Fruit fly (Drosophila melanogaster) whole organism, embryonic: Measurements from ENCODE around the gene mirr.

Source experiments
- CG10543 ChIP-seq: fragments of 200-800 bp; sonication (Bioruptor generic); optimal IDR thresholded peaks from 3 replicates; lab custom pipeline; 2017; ENCODE audit warnings: missing biosample characterization, mild to moderate bottlenecking, missing genetic modification characterization, moderate library complexity
- CG11504 ChIP-seq: fragments of 200-800 bp; sonication (Bioruptor generic); optimal IDR thresholded peaks from 3 replicates; lab custom pipeline; 2019; ENCODE audit warnings: missing biosample characterization, mild to moderate bottlenecking, missing genetic modification characterization, moderate library complexity
- CG12104 ChIP-seq: fragments of 200-800 bp; sonication (Bioruptor generic); optimal IDR thresholded peaks from 3 replicates; lab custom pipeline; 2016; ENCODE audit warnings: missing biosample characterization, missing genetic modification characterization
- CG1233 ChIP-seq: fragments of 200-800 bp; sonication (Bioruptor generic); optimal IDR thresholded peaks from 4 replicates; lab custom pipeline; 2018; ENCODE audit warnings: missing biosample characterization, mild to moderate bottlenecking, missing genetic modification characterization
- CG13775 ChIP-seq: fragments of 200-800 bp; sonication (Bioruptor generic); optimal IDR thresholded peaks from 3 replicates; lab custom pipeline; 2017; ENCODE audit warnings: missing biosample characterization, mild to moderate bottlenecking, missing genetic modification characterization
- CG14014 ChIP-seq: fragments of 200-800 bp; sonication (Bioruptor generic); IDR thresholded peaks from 2 replicates; pipeline ENCODE4 v1.3.6; 2022; ENCODE audit warnings: missing biosample characterization, missing genetic modification characterization
- CG14710 ChIP-seq: fragments of 200-800 bp; sonication (Bioruptor generic); optimal IDR thresholded peaks from 3 replicates; lab custom pipeline; 2019; ENCODE audit warnings: missing biosample characterization, mild to moderate bottlenecking, missing genetic modification characterization, moderate library complexity
- CG15269 ChIP-seq: fragments of 200-800 bp; sonication (Bioruptor generic); optimal IDR thresholded peaks from 2 replicates; lab custom pipeline; 2018; ENCODE audit warnings: missing biosample characterization, mild to moderate bottlenecking, missing genetic modification characterization, moderate library complexity
- CG15514 ChIP-seq: fragments of 200-800 bp; sonication (Bioruptor generic); optimal IDR thresholded peaks from 3 replicates; lab custom pipeline; 2017; ENCODE audit warnings: missing biosample characterization, missing genetic modification characterization, mild to moderate bottlenecking, moderate library complexity, missing genetic modification reagents
- CG16863 ChIP-seq: fragments of 200-800 bp; sonication (Bioruptor generic); optimal IDR thresholded peaks from 3 replicates; lab custom pipeline; 2016; ENCODE audit warnings: missing biosample characterization, missing genetic modification characterization
- CG17359 ChIP-seq: fragments of 200-800 bp; sonication (Bioruptor generic); optimal IDR thresholded peaks from 3 replicates; lab custom pipeline; 2018; ENCODE audit warnings: missing biosample characterization, mild to moderate bottlenecking, missing genetic modification characterization, moderate library complexity
- CG18476 ChIP-seq: fragments of 200-800 bp; sonication (Bioruptor generic); optimal IDR thresholded peaks from 2 replicates; lab custom pipeline; 2016; ENCODE audit warnings: missing biosample characterization, mild to moderate bottlenecking, missing genetic modification characterization
- CG2129 ChIP-seq: fragments of 200-800 bp; sonication (Bioruptor generic); IDR thresholded peaks from 2 replicates; pipeline ENCODE4 v1.3.6; 2022; ENCODE audit warnings: missing biosample characterization, missing genetic modification characterization; ENCODE audit not compliant: partially characterized antibody
- CG2712 ChIP-seq: fragments of 200-800 bp; optimal IDR thresholded peaks from 3 replicates; lab custom pipeline; 2019; ENCODE audit warnings: missing biosample characterization, mild to moderate bottlenecking, missing genetic modification characterization, moderate library complexity
- CG31441 ChIP-seq: fragments of 200-800 bp; sonication (Bioruptor generic); IDR thresholded peaks from 2 replicates; pipeline ENCODE4 v1.3.6; 2022; ENCODE audit warnings: missing biosample characterization, missing genetic modification characterization
- CG3281 ChIP-seq: fragments of 200-800 bp; sonication (Bioruptor generic); optimal IDR thresholded peaks from 3 replicates; lab custom pipeline; 2017; ENCODE audit warnings: missing biosample characterization, mild to moderate bottlenecking, missing genetic modification characterization
- CG33213 ChIP-seq: fragments of 200-800 bp; sonication (Bioruptor generic); optimal IDR thresholded peaks from 3 replicates; lab custom pipeline; 2016; ENCODE audit warnings: missing biosample characterization, missing genetic modification characterization
- CG34224 ChIP-seq: fragments of 200-800 bp; sonication (Bioruptor generic); IDR thresholded peaks from 3 replicates; pipeline ENCODE4 v1.3.6; 2022; ENCODE audit warnings: missing biosample characterization, missing genetic modification characterization; ENCODE audit not compliant: partially characterized antibody
- CG4854 ChIP-seq: fragments of 200-800 bp; sonication (Bioruptor generic); optimal IDR thresholded peaks from 2 replicates; lab custom pipeline; 2016; ENCODE audit warnings: missing biosample characterization, missing genetic modification characterization, inconsistent platforms
- CG8944 ChIP-seq: fragments of 200-800 bp; sonication (Bioruptor generic); optimal IDR thresholded peaks from 3 replicates; lab custom pipeline; 2016; ENCODE audit warnings: missing biosample characterization, missing genetic modification characterization
- CTCF ChIP-seq: fragments of 200-800 bp; sonication (Bioruptor generic); optimal IDR thresholded peaks from 2 replicates; lab custom pipeline; 2017; ENCODE audit warnings: missing biosample characterization, mild to moderate bottlenecking, missing genetic modification characterization, moderate library complexity
- Dll ChIP-seq: fragments of 200-800 bp; sonication (Bioruptor generic); IDR thresholded peaks from 4 replicates; pipeline ENCODE4 v1.3.6; 2022; ENCODE audit warnings: missing biosample characterization, missing genetic modification characterization; ENCODE audit not compliant: partially characterized antibody
- Doc2 ChIP-seq: fragments of 200-800 bp; sonication (Bioruptor generic); IDR thresholded peaks from 2 replicates; pipeline ENCODE4 v1.3.6; 2022; ENCODE audit warnings: missing biosample characterization, missing genetic modification characterization
- Dref ChIP-seq: fragments of 200-800 bp; sonication (Bioruptor generic); IDR thresholded peaks from 2 replicates; pipeline ENCODE4 v1.3.6; 2022; ENCODE audit warnings: missing biosample characterization, missing genetic modification characterization
- Hey ChIP-seq: fragments of 200-800 bp; sonication (Bioruptor generic); optimal IDR thresholded peaks from 3 replicates; lab custom pipeline; 2018; ENCODE audit warnings: missing biosample characterization, mild to moderate bottlenecking, missing genetic modification characterization
- Hr51 ChIP-seq, 2 experiments: fragments of 200-800 bp; sonication (Bioruptor generic); optimal IDR thresholded peaks; 2 replicates in 1 of 2; 3 replicates in 1 of 2; lab custom pipeline; 2016 to 2018; ENCODE audit warnings: missing biosample characterization in 2 of 2, missing genetic modification characterization in 2 of 2, mild to moderate bottlenecking in 1 of 2, moderate library complexity in 1 of 2
- Mes4 ChIP-seq: fragments of 200-800 bp; sonication (Bioruptor generic); optimal IDR thresholded peaks from 2 replicates; lab custom pipeline; 2016; ENCODE audit warnings: missing biosample characterization, missing genetic modification characterization
- Tbp ChIP-seq: fragments of >200 bp; optimal IDR thresholded peaks from 2 replicates; lab custom pipeline; 2018; ENCODE audit warnings: missing biosample characterization, missing genetic modification characterization
- Xbp1 ChIP-seq: fragments of 200-800 bp; sonication (Bioruptor generic); optimal IDR thresholded peaks from 3 replicates; lab custom pipeline; 2016; ENCODE audit warnings: missing biosample characterization, mild to moderate bottlenecking, missing genetic modification characterization
- bbx ChIP-seq: fragments of 200-800 bp; sonication (Bioruptor generic); IDR thresholded peaks from 2 replicates; pipeline ENCODE4 v1.3.6; 2022; ENCODE audit warnings: missing biosample characterization, missing genetic modification characterization; ENCODE audit not compliant: partially characterized antibody
- cad ChIP-seq: fragments of >200 bp; optimal IDR thresholded peaks from 2 replicates; lab custom pipeline; 2017; ENCODE audit warnings: missing biosample characterization, missing genetic modification characterization
- cg ChIP-seq: fragments of 200-800 bp; sonication (Bioruptor generic); optimal IDR thresholded peaks from 3 replicates; lab custom pipeline; 2019; ENCODE audit warnings: missing biosample characterization, mild to moderate bottlenecking, missing genetic modification characterization, moderate library complexity
- chif ChIP-seq, 2 experiments: fragments of 200-800 bp; sonication (Bioruptor generic); optimal IDR thresholded peaks; 3 replicates each; lab custom pipeline; 2016; ENCODE audit warnings: missing biosample characterization in 2 of 2, missing genetic modification characterization in 2 of 2
- dimm ChIP-seq: fragments of 200-800 bp; sonication (Bioruptor generic); IDR thresholded peaks from 2 replicates; pipeline ENCODE4 v1.3.6; 2022; ENCODE audit warnings: missing biosample characterization, missing genetic modification characterization
- fru ChIP-seq: fragments of >200 bp; optimal IDR thresholded peaks from 2 replicates; lab custom pipeline; 2017
- hth ChIP-seq: fragments of >200 bp; optimal IDR thresholded peaks from 2 replicates; lab custom pipeline; 2017; ENCODE audit warnings: inconsistent platforms
- lab ChIP-seq: fragments of 200-800 bp; sonication (Bioruptor generic); optimal IDR thresholded peaks from 3 replicates; lab custom pipeline; 2017; ENCODE audit warnings: missing biosample characterization, missing genetic modification characterization, mild to moderate bottlenecking, moderate library complexity, missing genetic modification reagents
- lov ChIP-seq, 2 experiments: fragments of 200-800 bp in 1 of 2; fragments of >200 bp in 1 of 2; sonication (Bioruptor generic) in 1 of 2; IDR thresholded peaks in 1 of 2; optimal IDR thresholded peaks in 1 of 2; 2 replicates in 1 of 2; 3 replicates in 1 of 2; pipeline versions ENCODE4 v1.3.6 to Lab custom; 2017 to 2022; ENCODE audit warnings: missing biosample characterization in 1 of 2, missing genetic modification characterization in 1 of 2
- nerfin-1 ChIP-seq: fragments of 200-800 bp; sonication (Bioruptor generic); optimal IDR thresholded peaks from 3 replicates; lab custom pipeline; 2019; ENCODE audit warnings: missing biosample characterization, mild to moderate bottlenecking, missing genetic modification characterization, moderate library complexity
- nerfin-2 ChIP-seq: fragments of 200-800 bp; sonication (Bioruptor generic); IDR thresholded peaks from 2 replicates; pipeline ENCODE4 v1.3.6; 2022; ENCODE audit warnings: missing biosample characterization, missing genetic modification characterization; ENCODE audit not compliant: partially characterized antibody
- nmo ChIP-seq: fragments of 200-800 bp; sonication (Bioruptor generic); optimal IDR thresholded peaks from 2 replicates; lab custom pipeline; 2018; ENCODE audit warnings: missing biosample characterization, mild to moderate bottlenecking, missing genetic modification characterization, moderate library complexity
- sc ChIP-seq, 3 experiments: fragments of >200 bp in 2 of 3; fragments of 200-800 bp in 1 of 3; sonication (Bioruptor generic) in 1 of 3; optimal IDR thresholded peaks; 2 replicates in 2 of 3; 3 replicates in 1 of 3; lab custom pipeline; 2017; ENCODE audit warnings: mild to moderate bottlenecking in 1 of 3, missing biosample characterization in 1 of 3, missing genetic modification characterization in 1 of 3, missing genetic modification reagents in 1 of 3
- sens-2 ChIP-seq: fragments of 200-800 bp; sonication (Bioruptor generic); IDR thresholded peaks from 2 replicates; pipeline ENCODE4 v1.3.6; 2022; ENCODE audit warnings: missing biosample characterization, missing genetic modification characterization
- sim ChIP-seq: fragments of 200-800 bp; sonication (Bioruptor generic); IDR thresholded peaks from 2 replicates; pipeline ENCODE4 v1.3.6; 2022; ENCODE audit warnings: missing biosample characterization, missing genetic modification characterization
- sisA ChIP-seq: fragments of 200-800 bp; sonication (Bioruptor generic); IDR thresholded peaks from 2 replicates; pipeline ENCODE4 v1.3.6; 2022; ENCODE audit warnings: missing biosample characterization, missing genetic modification characterization
- tll ChIP-seq, 2 experiments: fragments of 200-800 bp in 1 of 2; fragments of >200 bp in 1 of 2; sonication (Bioruptor generic) in 1 of 2; optimal IDR thresholded peaks; 2 replicates each; lab custom pipeline; 2017 to 2019; ENCODE audit warnings: missing biosample characterization in 2 of 2, missing genetic modification characterization in 2 of 2, mild to moderate bottlenecking in 1 of 2, moderate library complexity in 1 of 2
- vnd ChIP-seq: fragments of 200-800 bp; sonication (Bioruptor generic); IDR thresholded peaks from 3 replicates; pipeline ENCODE4 v1.3.6; 2022; ENCODE audit warnings: missing biosample characterization, missing genetic modification characterization; ENCODE audit not compliant: partially characterized antibody
- yki ChIP-seq: fragments of >200 bp; optimal IDR thresholded peaks from 3 replicates; lab custom pipeline; 2018
- zen ChIP-seq: fragments of 200-800 bp; sonication (Bioruptor generic); optimal IDR thresholded peaks from 3 replicates; lab custom pipeline; 2018; ENCODE audit warnings: missing biosample characterization, mild to moderate bottlenecking, missing genetic modification characterization, moderate library complexity

The mirr gene

dm6 chr3L:12667998-12668616, 25.3 kb upstream of the mirr start (continued):
- peak; percentile 55 for TF ChIP-seq CG1233 (GFP tag; lab: Kevin White, UChicago)
- peak; percentile 36 for TF ChIP-seq lab
- TF ChIP-seq CG14014 = 0 out of 2 replicates have a peak, but pooled peaks have one; percentile 25
- TF ChIP-seq CG3281 = peak; percentile 0
- TF ChIP-seq Doc2 (GFP tag; lab: Robert Waterston, UW) = no peak
- TF ChIP-seq Dll (GFP tag; lab: Robert Waterston, UW) = no peak
- TF ChIP-seq CG15269 (tag; lab: Kevin White, UChicago) = peak; percentile 33
- no peak for TF ChIP-seq CG12104 (GFP tag; lab: Kevin White, UChicago)
- no peak for TF ChIP-seq sim (GFP tag; lab: Robert Waterston, UW)
- TF ChIP-seq Mes4 = no peak
- TF ChIP-seq sc (optimal IDR thresholded peaks at IDR 0.05; lab: Kevin White, UChicago) = no peak
- no peak for TF ChIP-seq sc (GFP tag; optimal IDR thresholded peaks at IDR 0.05; lab: Kevin White, UChicago)
- TF ChIP-seq CG4854 (GFP tag; lab: Kevin White, UChicago) = no peak
- TF ChIP-seq dimm = no peak
- TF ChIP-seq lov (optimal IDR thresholded peaks at IDR 0.05; lab: Kevin White, UChicago) = no peak
- TF ChIP-seq lov (GFP tag; IDR thresholded peaks at IDR 0.05; lab: Robert Waterston, UW) = peak; percentile 71; the same call in 1 of the 3 replicates
- no peak for TF ChIP-seq CG10543 (GFP tag; lab: Kevin White, UChicago)
- peak; percentile 15 for TF ChIP-seq zen (tag; lab: Kevin White, UChicago)
- peak; percentile 54 for TF ChIP-seq CG2712 (tag; lab: Kevin White, UChicago)
- no peak for TF ChIP-seq Tbp (GFP tag; lab: Kevin White, UChicago)
- TF ChIP-seq CG13775 (GFP tag; lab: Kevin White, UChicago) = no peak
- TF ChIP-seq nerfin-2 (GFP tag; lab: Robert Waterston, UW) = no peak
- no peak for TF ChIP-seq Dref (GFP tag; lab: Robert Waterston, UW)
- peak; percentile 63 for TF ChIP-seq CG31441 (GFP tag; lab: Robert Waterston, UW)
- peak; percentile 52 for TF ChIP-seq CG17359 (tag; lab: Kevin White, UChicago)
- TF ChIP-seq CG33213 (GFP tag; lab: Kevin White, UChicago) = no peak
- TF ChIP-seq nmo = peak; percentile 45
- no peak for TF ChIP-seq CG15514
- TF ChIP-seq cad = no peak
- TF ChIP-seq CTCF = peak; percentile 88
- TF ChIP-seq nerfin-1 (tag; lab: Kevin White, UChicago) = peak; percentile 20
- peak; percentile 53; the same call in 1 of the 2 replicates for TF ChIP-seq sens-2 (GFP tag; lab: Robert Waterston, UW)
- TF ChIP-seq CG34224 (GFP tag; lab: Robert Waterston, UW) = no peak
- no peak for TF ChIP-seq sisA (GFP tag; lab: Robert Waterston, UW)
- no peak for TF ChIP-seq CG16863 (GFP tag; lab: Kevin White, UChicago)
- peak in 1 of 2 experiments; percentile 26 for TF ChIP-seq Hr51 (GFP tag; optimal IDR thresholded peaks at IDR 0.05; lab: Kevin White, UChicago)
- no peak for TF ChIP-seq bbx
- TF ChIP-seq CG2129 (GFP tag; lab: Robert Waterston, UW) = no peak
- no peak for TF ChIP-seq vnd (GFP tag; lab: Robert Waterston, UW)
- TF ChIP-seq cg (GFP tag; lab: Kevin White, UChicago) = no peak
- TF ChIP-seq CG14710 (tag; lab: Kevin White, UChicago) = peak; percentile 50
- peak; percentile 66 for TF ChIP-seq CG11504 (tag; lab: Kevin White, UChicago)
- peak; percentile 6 for TF ChIP-seq CG18476 (GFP tag; lab: Kevin White, UChicago)
- peak; percentile 18 for TF ChIP-seq Xbp1 (GFP tag; lab: Kevin White, UChicago)
- no peak for TF ChIP-seq yki (lab: Kevin White, UChicago)
- TF ChIP-seq hth (lab: Kevin White, UChicago) = no peak
- TF ChIP-seq tll (GFP tag; optimal IDR thresholded peaks at IDR 0.05; lab: Kevin White, UChicago) = no peak
- no peak for TF ChIP-seq fru (lab: Kevin White, UChicago)
- no peak for TF ChIP-seq CG8944 (GFP tag; lab: Kevin White, UChicago)
- peak in 1 of 2 experiments; percentile 22 for TF ChIP-seq chif (GFP tag; optimal IDR thresholded peaks at IDR 0.05; lab: Kevin White, UChicago)
- TF ChIP-seq Hey = no peak
